Fruit fly (Drosophila melanogaster) whole organism, embryonic: ENCODE measurements around the gene SamDC.

Experiments
- B-H2 ChIP-seq: fragments of 200-800 bp; sonication (Bioruptor generic); optimal IDR thresholded peaks from 2 replicates; lab custom pipeline; 2018; ENCODE audit warnings: missing biosample characterization, mild to moderate bottlenecking, missing genetic modification characterization
- CG10267 ChIP-seq: fragments of 200-800 bp; sonication (Bioruptor generic); optimal IDR thresholded peaks from 2 replicates; lab custom pipeline; 2018; ENCODE audit warnings: missing biosample characterization, mild to moderate bottlenecking, missing genetic modification characterization, moderate library complexity
- CG11247 ChIP-seq: fragments of 200-800 bp; sonication (Bioruptor generic); IDR thresholded peaks from 2 replicates; pipeline ENCODE4 v1.3.6; 2022; ENCODE audit warnings: missing biosample characterization, missing genetic modification characterization
- CG13624 ChIP-seq: fragments of 200-800 bp; sonication (Bioruptor generic); optimal IDR thresholded peaks from 2 replicates; lab custom pipeline; 2016; ENCODE audit warnings: missing biosample characterization, missing genetic modification characterization
- CG15514 ChIP-seq: fragments of 200-800 bp; sonication (Bioruptor generic); optimal IDR thresholded peaks from 3 replicates; lab custom pipeline; 2017; ENCODE audit warnings: missing biosample characterization, missing genetic modification characterization, mild to moderate bottlenecking, moderate library complexity, missing genetic modification reagents
- CG15696 ChIP-seq: fragments of 200-800 bp; sonication (Bioruptor generic); optimal IDR thresholded peaks from 2 replicates; lab custom pipeline; 2019; ENCODE audit warnings: missing biosample characterization, mild to moderate bottlenecking, missing genetic modification characterization, moderate library complexity
- CG17912 ChIP-seq: fragments of 200-800 bp; sonication (Bioruptor generic); optimal IDR thresholded peaks from 2 replicates; lab custom pipeline; 2018; ENCODE audit warnings: missing biosample characterization, mild to moderate bottlenecking, missing genetic modification characterization
- CG1792 ChIP-seq: fragments of 200-800 bp; sonication (Bioruptor generic); optimal IDR thresholded peaks from 2 replicates; lab custom pipeline; 2016; ENCODE audit warnings: missing biosample characterization, missing genetic modification characterization
- CG18619 ChIP-seq: fragments of 200-800 bp; sonication (Bioruptor generic); optimal IDR thresholded peaks from 3 replicates; lab custom pipeline; 2017; ENCODE audit warnings: missing biosample characterization, mild to moderate bottlenecking, missing genetic modification characterization
- CG3281 ChIP-seq: fragments of 200-800 bp; sonication (Bioruptor generic); optimal IDR thresholded peaks from 3 replicates; lab custom pipeline; 2017; ENCODE audit warnings: missing biosample characterization, mild to moderate bottlenecking, missing genetic modification characterization
- CG3407 ChIP-seq: fragments of 200-800 bp; sonication (Bioruptor generic); optimal IDR thresholded peaks from 2 replicates; lab custom pipeline; 2018; ENCODE audit warnings: missing biosample characterization, mild to moderate bottlenecking, missing genetic modification characterization
- CG3726 ChIP-seq: fragments of 200-800 bp; sonication (Bioruptor generic); IDR thresholded peaks from 3 replicates; pipeline ENCODE4, ENCODE4 v1.3.6; 2022; ENCODE audit warnings: missing biosample characterization, missing genetic modification characterization
- CG43689 ChIP-seq: fragments of 200-800 bp; sonication (Bioruptor generic); IDR thresholded peaks from 2 replicates; pipeline ENCODE4 v1.3.6; 2022; ENCODE audit warnings: missing biosample characterization, missing genetic modification characterization
- CG4404 ChIP-seq: fragments of 200-800 bp; sonication (Bioruptor generic); IDR thresholded peaks from 2 replicates; pipeline ENCODE4 v1.3.6; 2022; ENCODE audit warnings: missing biosample characterization, missing genetic modification characterization
- CG5245 ChIP-seq: fragments of 200-800 bp; sonication (Bioruptor generic); optimal IDR thresholded peaks from 3 replicates; lab custom pipeline; 2016; ENCODE audit warnings: missing biosample characterization, missing genetic modification characterization
- CG5953 ChIP-seq: fragments of 200-800 bp; sonication (Bioruptor generic); IDR thresholded peaks from 2 replicates; pipeline ENCODE4 v1.3.6; 2022; ENCODE audit warnings: missing biosample characterization, missing genetic modification characterization
- CG6254 ChIP-seq: fragments of 200-800 bp; sonication (Bioruptor generic); optimal IDR thresholded peaks from 3 replicates; lab custom pipeline; 2017; ENCODE audit warnings: mild to moderate bottlenecking, missing biosample characterization, missing genetic modification reagents, missing genetic modification characterization
- CG8290 ChIP-seq, 3 experiments: fragments of 200-800 bp; sonication (Bioruptor generic); optimal IDR thresholded peaks; 2 replicates each; lab custom pipeline; 2016 to 2019; ENCODE audit warnings: missing biosample characterization in 3 of 3, missing genetic modification characterization in 3 of 3, mild to moderate bottlenecking in 2 of 3, moderate library complexity in 1 of 3
- CG8924 ChIP-seq: fragments of 200-800 bp; optimal IDR thresholded peaks from 3 replicates; lab custom pipeline; 2019; ENCODE audit warnings: missing biosample characterization, mild to moderate bottlenecking, missing genetic modification characterization, moderate library complexity
- CG9609 ChIP-seq: fragments of 200-800 bp; sonication (Bioruptor generic); optimal IDR thresholded peaks from 3 replicates; lab custom pipeline; 2016; ENCODE audit warnings: missing biosample characterization, missing genetic modification characterization
- D19A ChIP-seq: fragments of 200-800 bp; optimal IDR thresholded peaks from 3 replicates; lab custom pipeline; 2019; ENCODE audit warnings: missing biosample characterization, mild to moderate bottlenecking, missing genetic modification characterization, moderate library complexity
- Deaf1 ChIP-seq: fragments of 200-800 bp; optimal IDR thresholded peaks from 3 replicates; lab custom pipeline; 2019; ENCODE audit warnings: missing biosample characterization, mild to moderate bottlenecking, missing genetic modification characterization, moderate library complexity
- Dfd ChIP-seq, 2 experiments: fragments of >200 bp; optimal IDR thresholded peaks; 2 replicates each; lab custom pipeline; 2017; ENCODE audit warnings: missing biosample characterization in 2 of 2, missing genetic modification characterization in 2 of 2
- Dref ChIP-seq: fragments of 200-800 bp; sonication (Bioruptor generic); IDR thresholded peaks from 2 replicates; pipeline ENCODE4 v1.3.6; 2022; ENCODE audit warnings: missing biosample characterization, missing genetic modification characterization
- E2f2 ChIP-seq: fragments of 200-800 bp; sonication (Bioruptor generic); IDR thresholded peaks from 2 replicates; pipeline ENCODE4 v1.3.6; 2022; ENCODE audit warnings: missing biosample characterization, missing genetic modification characterization
- ERR ChIP-seq: fragments of 200-800 bp; sonication (Bioruptor generic); optimal IDR thresholded peaks from 2 replicates; lab custom pipeline; 2016; ENCODE audit warnings: missing biosample characterization, missing genetic modification characterization
- Fer1 ChIP-seq: fragments of 200-800 bp; sonication (Bioruptor generic); optimal IDR thresholded peaks from 2 replicates; lab custom pipeline; 2017; ENCODE audit warnings: missing biosample characterization, mild to moderate bottlenecking, missing genetic modification characterization
- Fer2 ChIP-seq: fragments of 200-800 bp; sonication (Bioruptor generic); optimal IDR thresholded peaks from 2 replicates; lab custom pipeline; 2018; ENCODE audit warnings: missing biosample characterization, mild to moderate bottlenecking, missing genetic modification characterization, moderate library complexity
- H2.0 ChIP-seq: fragments of 200-800 bp; sonication (Bioruptor generic); IDR thresholded peaks from 2 replicates; pipeline ENCODE4 v1.3.6; 2022; ENCODE audit warnings: missing biosample characterization, missing genetic modification characterization
- Hmx ChIP-seq: fragments of 200-800 bp; sonication (Bioruptor generic); optimal IDR thresholded peaks from 2 replicates; lab custom pipeline; 2016; ENCODE audit warnings: missing biosample characterization, missing genetic modification characterization
- Hr51 ChIP-seq, 2 experiments: fragments of 200-800 bp; sonication (Bioruptor generic); optimal IDR thresholded peaks; 2 replicates in 1 of 2; 3 replicates in 1 of 2; lab custom pipeline; 2016 to 2018; ENCODE audit warnings: missing biosample characterization in 2 of 2, missing genetic modification characterization in 2 of 2, mild to moderate bottlenecking in 1 of 2, moderate library complexity in 1 of 2
- Neu2 ChIP-seq: fragments of 200-800 bp; sonication (Bioruptor generic); optimal IDR thresholded peaks from 3 replicates; lab custom pipeline; 2016; ENCODE audit warnings: missing biosample characterization, missing genetic modification characterization, borderline replicate concordance
- cas ChIP-seq: fragments of 200-800 bp; sonication (Bioruptor generic); IDR thresholded peaks from 2 replicates; pipeline ENCODE4 v1.3.6; 2022; ENCODE audit warnings: missing biosample characterization, missing genetic modification characterization
- fu2 ChIP-seq: fragments of 200-800 bp; sonication (Bioruptor generic); optimal IDR thresholded peaks from 2 replicates; lab custom pipeline; 2016; ENCODE audit warnings: missing biosample characterization, missing genetic modification characterization
- gsb ChIP-seq: fragments of 200-800 bp; sonication (Bioruptor generic); IDR thresholded peaks from 2 replicates; pipeline ENCODE4 v1.3.6; 2022; ENCODE audit warnings: missing biosample characterization, missing genetic modification characterization
- ham ChIP-seq: fragments of 200-800 bp; sonication (Bioruptor generic); IDR thresholded peaks from 2 replicates; pipeline ENCODE4 v1.3.6; 2022; ENCODE audit warnings: missing biosample characterization, missing genetic modification characterization
- hkb ChIP-seq, 2 experiments: fragments of 200-800 bp in 1 of 2; fragments of >200 bp in 1 of 2; sonication (Bioruptor generic) in 1 of 2; IDR thresholded peaks in 1 of 2; optimal IDR thresholded peaks in 1 of 2; 2 replicates each; pipeline versions ENCODE4 v1.3.6 to Lab custom; 2017 to 2022; ENCODE audit warnings: missing biosample characterization in 1 of 2, missing genetic modification characterization in 1 of 2
- ken ChIP-seq: fragments of 200-800 bp; sonication (Bioruptor generic); IDR thresholded peaks from 3 replicates; pipeline ENCODE4 v1.3.6; 2022; ENCODE audit warnings: missing biosample characterization, missing genetic modification characterization
- nmo ChIP-seq: fragments of 200-800 bp; sonication (Bioruptor generic); optimal IDR thresholded peaks from 2 replicates; lab custom pipeline; 2018; ENCODE audit warnings: missing biosample characterization, mild to moderate bottlenecking, missing genetic modification characterization, moderate library complexity
- prd ChIP-seq, 3 experiments: fragments of >200 bp in 2 of 3; fragments of 200-800 bp in 1 of 3; sonication (Bioruptor generic) in 1 of 3; optimal IDR thresholded peaks in 2 of 3; IDR thresholded peaks in 1 of 3; 2 replicates in 2 of 3; 3 replicates in 1 of 3; pipeline versions ENCODE4 v1.3.6 to Lab custom; 2017 to 2022; ENCODE audit warnings: missing biosample characterization in 1 of 3, missing genetic modification characterization in 1 of 3
- psq ChIP-seq: fragments of 200-800 bp; sonication (Bioruptor generic); optimal IDR thresholded peaks from 2 replicates; lab custom pipeline; 2017; ENCODE audit warnings: missing biosample characterization, missing genetic modification characterization
- pzg ChIP-seq: fragments of 200-800 bp; sonication (Bioruptor generic); optimal IDR thresholded peaks from 3 replicates; lab custom pipeline; 2018; ENCODE audit warnings: missing biosample characterization, mild to moderate bottlenecking, missing genetic modification characterization, moderate library complexity
- sd ChIP-seq: fragments of 200-800 bp; sonication (Bioruptor generic); optimal IDR thresholded peaks from 3 replicates; lab custom pipeline; 2018; ENCODE audit warnings: missing biosample characterization, mild to moderate bottlenecking, missing genetic modification characterization, moderate library complexity
- sob ChIP-seq: fragments of 200-800 bp; sonication (Bioruptor generic); IDR thresholded peaks from 2 replicates; pipeline ENCODE4 v1.3.6; 2022; ENCODE audit warnings: missing biosample characterization, missing genetic modification characterization
- sug ChIP-seq: fragments of 200-800 bp; optimal IDR thresholded peaks from 2 replicates; lab custom pipeline; 2019; ENCODE audit warnings: missing biosample characterization, mild to moderate bottlenecking, missing genetic modification characterization, moderate library complexity
- tgo ChIP-seq: fragments of 200-800 bp; sonication (Bioruptor generic); IDR thresholded peaks from 3 replicates; pipeline ENCODE4 v1.3.6; 2022; ENCODE audit warnings: missing biosample characterization, missing genetic modification characterization
- ttk ChIP-seq: fragments of 200-800 bp; sonication (Bioruptor generic); IDR thresholded peaks from 2 replicates; pipeline ENCODE4 v2.1.2; 2022; ENCODE audit warnings: missing biosample characterization, missing genetic modification characterization

Gene SamDC

dm6 chr2L:10387869-10388726 lies 48.8 kb downstream of the SamDC start, which contains the start of gene da (continued):
- TF ChIP-seq CG8290 (GFP tag; optimal IDR thresholded peaks at IDR 0.05; lab: Kevin White, UChicago) (peak; percentile 80), CG8290 (tag; optimal IDR thresholded peaks at IDR 0.05; lab: Kevin White, UChicago) (peak in 1 of 2 experiments; percentile 89), H2.0 (peak; percentile 60), sob (GFP tag; lab: Robert Waterston, UW) (peak; percentile 62; the same call in 1 of the 2 replicates), B-H2 (GFP tag; lab: Kevin White, UChicago) (peak; percentile 54), CG4404 (GFP tag; lab: Robert Waterston, UW) (no peak), CG17912 (GFP tag; lab: Kevin White, UChicago) (peak; percentile 32), Dfd (GFP tag; optimal IDR thresholded peaks at IDR 0.05; lab: Kevin White, UChicago) (peak in 1 of 2 experiments; percentile 43), CG10267 (peak; percentile 64), ken (GFP tag; lab: Robert Waterston, UW) (peak; percentile 49; the same call in 1 of the 3 replicates), psq (no peak), cas (GFP tag; lab: Robert Waterston, UW) (no peak), CG6254 (GFP tag; lab: Kevin White, UChicago) (no peak), sug (tag; lab: Kevin White, UChicago) (peak; percentile 75), CG5245 (GFP tag; lab: Kevin White, UChicago) (peak; percentile 9), CG3281 (GFP tag; lab: Kevin White, UChicago) (peak; percentile 10), Deaf1 (peak; percentile 98), sd (tag; lab: Kevin White, UChicago) (peak; percentile 46), ERR (GFP tag; lab: Kevin White, UChicago) (no peak), prd (optimal IDR thresholded peaks at IDR 0.05; lab: Kevin White, UChicago) (no peak), prd (GFP tag; IDR thresholded peaks at IDR 0.05; lab: Robert Waterston, UW) (peak; percentile 74), Dref (peak; percentile 92), nmo (GFP tag; lab: Kevin White, UChicago) (peak; percentile 73), Fer1 (GFP tag; lab: Kevin White, UChicago) (peak; percentile 26), hkb (optimal IDR thresholded peaks at IDR 0.05; lab: Kevin White, UChicago) (no peak), hkb (GFP tag; IDR thresholded peaks at IDR 0.05; lab: Robert Waterston, UW) (peak; percentile 54), CG3407 (GFP tag; lab: Kevin White, UChicago) (no peak), pzg (GFP tag; lab: Kevin White, UChicago) (peak; percentile 86), Hr51 (GFP tag; optimal IDR thresholded peaks at IDR 0.05; lab: Kevin White, UChicago) (peak; percentile 39 to 46), CG15514 (GFP tag; lab: Kevin White, UChicago) (peak; percentile 81), CG13624 (GFP tag; lab: Kevin White, UChicago) (peak; percentile 63), Neu2 (GFP tag; lab: Kevin White, UChicago) (no peak), D19A (tag; lab: Kevin White, UChicago) (peak; percentile 75), ham (GFP tag; lab: Robert Waterston, UW) (no peak), CG43689 (GFP tag; lab: Robert Waterston, UW) (no peak), Fer2 (peak; percentile 1), CG8924 (tag; lab: Kevin White, UChicago) (peak; percentile 71), E2f2 (GFP tag; lab: Robert Waterston, UW) (peak; percentile 47; the same call in 1 of the 2 replicates), tgo (GFP tag; lab: Robert Waterston, UW) (peak; percentile 57; the same call in 1 of the 3 replicates), CG18619 (peak; percentile 61), CG5953 (GFP tag; lab: Robert Waterston, UW) (no peak), CG1792 (GFP tag; lab: Kevin White, UChicago) (peak; percentile 34), fu2 (GFP tag; lab: Kevin White, UChicago) (peak; percentile 32), Hmx (peak; percentile 49), CG9609 (GFP tag; lab: Kevin White, UChicago) (peak; percentile 56), CG3726 (GFP tag; lab: Robert Waterston, UW) (no peak), CG15696 (tag; lab: Kevin White, UChicago) (peak; percentile 28), CG11247 (GFP tag; lab: Robert Waterston, UW) (peak; percentile 54; the same call in 1 of the 2 replicates), gsb (GFP tag; lab: Robert Waterston, UW) (no peak), ttk (GFP tag; lab: Robert Waterston, UW) (0 out of 2 replicates have a peak, but pooled peaks have one; percentile 19)
